Worm (Caenorhabditis elegans) whole organism, early embryonic: ENCODE data around the gene C43F9.7.

Experiments
- B0310.2 ChIP-seq: sonication (generic microtip); optimal IDR thresholded peaks from 2 replicates; lab custom pipeline; 2016; ENCODE audit warnings: mild to moderate bottlenecking, missing genetic modification characterization, missing compliant biosample characterization
- F13C5.2 ChIP-seq: sonication (generic microtip); optimal IDR thresholded peaks from 2 replicates; lab custom pipeline; 2017; ENCODE audit warnings: mild to moderate bottlenecking, missing genetic modification characterization, inconsistent platforms, missing compliant biosample characterization
- aly-1 ChIP-seq: sonication (generic microtip); optimal IDR thresholded peaks from 2 replicates; lab custom pipeline; 2016; ENCODE audit warnings: missing genetic modification characterization, missing compliant biosample characterization
- ama-1 ChIP-seq: fragments of 150-350 bp; optimal IDR thresholded peaks from 2 replicates; lab custom pipeline; 2014
- ceh-13 ChIP-seq: fragments of 200-800 bp; sonication (Bioruptor generic); optimal IDR thresholded peaks from 2 replicates; lab custom pipeline; 2018; ENCODE audit warnings: mild to moderate bottlenecking, missing genetic modification characterization, missing compliant biosample characterization
- ceh-36 ChIP-seq: sonication (generic microtip); optimal IDR thresholded peaks from 2 replicates; lab custom pipeline; 2016; ENCODE audit warnings: missing genetic modification characterization, inconsistent platforms, missing compliant biosample characterization
- ets-7 ChIP-seq: sonication (generic microtip); optimal IDR thresholded peaks from 2 replicates; lab custom pipeline; 2016; ENCODE audit warnings: missing genotype, missing genetic modification characterization, missing compliant biosample characterization
- flt-1 ChIP-seq: fragments of 200-800 bp; sonication (Bioruptor generic); IDR thresholded peaks from 2 replicates; pipeline ENCODE4 v1.3.6; 2022; ENCODE audit warnings: missing genetic modification characterization, missing compliant biosample characterization
- hmbx-1 ChIP-seq: sonication (generic microtip); optimal IDR thresholded peaks from 2 replicates; lab custom pipeline; 2016; ENCODE audit warnings: mild to moderate bottlenecking, missing genetic modification characterization, missing compliant biosample characterization
- hmg-4 ChIP-seq: fragments of 200-800 bp; sonication (Bioruptor generic); optimal IDR thresholded peaks from 2 replicates; lab custom pipeline; 2018; ENCODE audit warnings: mild to moderate bottlenecking, missing genetic modification characterization, missing compliant biosample characterization
- hnd-1 ChIP-seq: sonication (generic microtip); optimal IDR thresholded peaks from 2 replicates; lab custom pipeline; 2016; ENCODE audit warnings: missing genetic modification characterization, missing compliant biosample characterization
- pes-1 ChIP-seq: fragments of 200-800 bp; sonication (Bioruptor generic); IDR thresholded peaks from 2 replicates; pipeline ENCODE4 v1.3.6; 2022; ENCODE audit warnings: missing genetic modification reagents, missing genetic modification characterization, missing compliant biosample characterization
- scrt-1 ChIP-seq: fragments of 200-800 bp; sonication (Bioruptor generic); IDR thresholded peaks from 2 replicates; pipeline ENCODE4 v1.3.6; 2022; ENCODE audit warnings: missing genetic modification characterization, missing compliant biosample characterization
- sea-1 ChIP-seq: fragments of 200-800 bp; sonication (Bioruptor generic); conservative IDR thresholded peaks from 2 replicates; pipeline ENCODE4 v1.3.6; 2022; ENCODE audit warnings: missing genetic modification characterization, missing compliant biosample characterization
- tbx-11 ChIP-seq: fragments of 200-800 bp; sonication (Bioruptor generic); IDR thresholded peaks from 2 replicates; pipeline ENCODE4 v1.3.6; 2022; ENCODE audit warnings: missing genetic modification characterization, missing compliant biosample characterization
- tbx-37 ChIP-seq: fragments of 200-800 bp; sonication (Bioruptor generic); conservative IDR thresholded peaks from 2 replicates; pipeline ENCODE4 v1.3.6; 2022; ENCODE audit warnings: missing genetic modification reagents, missing genetic modification characterization, missing compliant biosample characterization
- tra-4 ChIP-seq: sonication (generic microtip); optimal IDR thresholded peaks from 2 replicates; lab custom pipeline; 2017; ENCODE audit warnings: missing genetic modification characterization, missing compliant biosample characterization

Gene C43F9.7

ce11 chrIV:10574471-10574870, 19.0 kb downstream of the C43F9.7 start:
- TF ChIP-seq hmg-4 (no peak), scrt-1 (no peak), aly-1 (tag; lab: Kevin White, UChicago) (no peak), hmbx-1 (tag; lab: Kevin White, UChicago) (no peak), B0310.2 (tag; lab: Kevin White, UChicago) (no peak), ama-1 (lab: Kevin White, UChicago) (no peak)

- no peak for TF ChIP-seq aly-1 (tag; lab: Kevin White, UChicago)
- TF ChIP-seq scrt-1: no peak
- TF ChIP-seq tbx-11 (GFP tag; lab: Robert Waterston, UW): no peak
- no peak for TF ChIP-seq ceh-13 (GFP tag; lab: Kevin White, UChicago)
- no peak for TF ChIP-seq pes-1 (GFP tag; lab: Robert Waterston, UW)
- TF ChIP-seq tbx-37: no peak
- TF ChIP-seq B0310.2 (tag; lab: Kevin White, UChicago): no peak
- no peak for TF ChIP-seq hmg-4
- TF ChIP-seq tra-4 (tag; lab: Kevin White, UChicago): no peak
- TF ChIP-seq ceh-36 (tag; lab: Kevin White, UChicago): no peak
- TF ChIP-seq ama-1 (lab: Kevin White, UChicago): no peak
These were observed 20.0 kb downstream of the C43F9.7 start for ce11 chrIV:10573471-10573870.

- TF ChIP-seq pes-1 (GFP tag; lab: Robert Waterston, UW): no peak
- no peak for TF ChIP-seq B0310.2 (tag; lab: Kevin White, UChicago)
- no peak for TF ChIP-seq F13C5.2 (tag; lab: Kevin White, UChicago)
- no peak for TF ChIP-seq sea-1 (GFP tag; lab: Robert Waterston, UW)
- no peak for TF ChIP-seq tbx-11 (GFP tag; lab: Robert Waterston, UW)
- no peak for TF ChIP-seq ceh-13 (GFP tag; lab: Kevin White, UChicago)
- TF ChIP-seq hmg-4: no peak
- no peak for TF ChIP-seq tra-4 (tag; lab: Kevin White, UChicago)
These were observed 22.4 kb downstream of the C43F9.7 start for ce11 chrIV:10571020-10571419.

- no peak for TF ChIP-seq ceh-13 (GFP tag; lab: Kevin White, UChicago)
These were observed 23.4 kb downstream of the C43F9.7 start for ce11 chrIV:10570065-10570464.

DNA sequence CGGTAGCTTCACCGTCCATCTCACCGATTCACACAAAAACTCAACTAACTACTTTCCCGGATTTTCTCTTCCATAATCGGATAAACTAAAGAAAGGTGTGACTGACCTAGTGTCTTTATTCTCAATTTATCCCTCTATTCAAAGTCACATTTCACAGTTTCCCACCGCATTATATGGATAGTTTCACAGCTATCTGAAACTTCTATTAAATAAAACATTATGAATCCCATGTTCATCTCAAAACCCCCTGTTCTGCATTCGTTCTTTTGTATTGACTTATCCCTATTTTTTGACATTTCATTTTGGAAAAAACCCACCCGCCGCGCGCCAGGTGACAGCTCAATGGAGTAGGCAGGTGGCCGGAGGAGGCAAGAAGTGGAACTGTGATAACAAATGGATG, 25.6 kb downstream of the C43F9.7 start:
- no peak for TF ChIP-seq hmg-4
- TF ChIP-seq B0310.2 (tag; lab: Kevin White, UChicago): no peak
- no peak for TF ChIP-seq pes-1 (GFP tag; lab: Robert Waterston, UW)
- TF ChIP-seq scrt-1: no peak
- no peak for TF ChIP-seq ets-7 (tag; lab: Kevin White, UChicago)
- TF ChIP-seq F13C5.2 (tag; lab: Kevin White, UChicago): no peak
- no peak for TF ChIP-seq hmbx-1 (tag; lab: Kevin White, UChicago)
- TF ChIP-seq tbx-11 (GFP tag; lab: Robert Waterston, UW): no peak
- TF ChIP-seq ama-1 (lab: Kevin White, UChicago): no peak
- no peak for TF ChIP-seq ceh-13 (GFP tag; lab: Kevin White, UChicago)
- no peak for TF ChIP-seq ceh-36 (tag; lab: Kevin White, UChicago)
- TF ChIP-seq hnd-1 (tag; lab: Kevin White, UChicago): no peak
- TF ChIP-seq flt-1 (GFP tag; lab: Robert Waterston, UW): no peak
- no peak for TF ChIP-seq sea-1 (GFP tag; lab: Robert Waterston, UW)
- TF ChIP-seq aly-1 (tag; lab: Kevin White, UChicago): no peak
- no peak for TF ChIP-seq tbx-37
- TF ChIP-seq tra-4 (tag; lab: Kevin White, UChicago): no peak

ce11 chrIV:10565282-10565681, 28.2 kb downstream of the C43F9.7 start:
- TF ChIP-seq aly-1 (tag; lab: Kevin White, UChicago): no peak
- no peak for TF ChIP-seq sea-1 (GFP tag; lab: Robert Waterston, UW)
- TF ChIP-seq hnd-1 (tag; lab: Kevin White, UChicago): no peak
- no peak for TF ChIP-seq tbx-11 (GFP tag; lab: Robert Waterston, UW)
- TF ChIP-seq tra-4 (tag; lab: Kevin White, UChicago): no peak
- TF ChIP-seq ama-1 (lab: Kevin White, UChicago): no peak
- TF ChIP-seq pes-1 (GFP tag; lab: Robert Waterston, UW): no peak
- TF ChIP-seq ceh-13 (GFP tag; lab: Kevin White, UChicago): no peak
- TF ChIP-seq hmbx-1 (tag; lab: Kevin White, UChicago): no peak
- no peak for TF ChIP-seq tbx-37
- no peak for TF ChIP-seq hmg-4
- TF ChIP-seq scrt-1: no peak
- no peak for TF ChIP-seq flt-1 (GFP tag; lab: Robert Waterston, UW)
- TF ChIP-seq ets-7 (tag; lab: Kevin White, UChicago): no peak
- TF ChIP-seq F13C5.2 (tag; lab: Kevin White, UChicago): no peak
- no peak for TF ChIP-seq ceh-36 (tag; lab: Kevin White, UChicago)
- TF ChIP-seq B0310.2 (tag; lab: Kevin White, UChicago): no peak

ce11 chrIV:10564613-10565012, 28.9 kb downstream of the C43F9.7 start:
- TF ChIP-seq scrt-1: no peak

ce11 chrIV:10561605-10562004, 31.9 kb downstream of the C43F9.7 start, which contains the start of gene him-8:
him-8 (plus strand) TSS chrIV:10561905.
- TF ChIP-seq tbx-11 (GFP tag; lab: Robert Waterston, UW) (no peak), hmg-4 (no peak), hnd-1 (tag; lab: Kevin White, UChicago) (no peak), tbx-37 (no peak), F13C5.2 (tag; lab: Kevin White, UChicago) (no peak), ceh-13 (GFP tag; lab: Kevin White, UChicago) (no peak), flt-1 (GFP tag; lab: Robert Waterston, UW) (no peak), hmbx-1 (tag; lab: Kevin White, UChicago) (no peak), B0310.2 (tag; lab: Kevin White, UChicago) (no peak), scrt-1 (no peak), ceh-36 (tag; lab: Kevin White, UChicago) (no peak), sea-1 (GFP tag; lab: Robert Waterston, UW) (no peak), tra-4 (tag; lab: Kevin White, UChicago) (no peak), pes-1 (GFP tag; lab: Robert Waterston, UW) (no peak), aly-1 (tag; lab: Kevin White, UChicago) (no peak), ets-7 (tag; lab: Kevin White, UChicago) (no peak), ama-1 (lab: Kevin White, UChicago) (no peak)
